Worm (Caenorhabditis elegans) whole organism, L2 larva: ENCODE data around the gene C06G3.3.

Experiments used
- C34F6.9 ChIP-seq: fragments of 150-350 bp; optimal IDR thresholded peaks from 2 replicates; lab custom pipeline; 2014; ENCODE audit warnings: missing biosample characterization, missing genetic modification characterization
- F13H6.1 ChIP-seq: sonication (generic microtip); optimal IDR thresholded peaks from 2 replicates; lab custom pipeline; 2016; ENCODE audit warnings: missing genetic modification characterization, missing compliant biosample characterization
- R02D3.7 ChIP-seq: fragments of 150-350 bp; optimal IDR thresholded peaks from 2 replicates; lab custom pipeline; 2014; ENCODE audit warnings: missing biosample characterization, missing genetic modification characterization
- Y55F3AM.14 ChIP-seq: fragments of 200-800 bp; sonication (Bioruptor generic); optimal IDR thresholded peaks from 2 replicates; lab custom pipeline; 2018; ENCODE audit warnings: mild to moderate bottlenecking, missing genetic modification characterization, missing compliant biosample characterization
- ZK546.5 ChIP-seq: sonication (generic microtip); optimal IDR thresholded peaks from 2 replicates; lab custom pipeline; 2017; ENCODE audit warnings: missing biosample characterization, missing genetic modification characterization
- alr-1 ChIP-seq: fragments of 150-350 bp; optimal IDR thresholded peaks from 2 replicates; lab custom pipeline; 2014; ENCODE audit warnings: missing biosample characterization, missing genetic modification characterization
- aly-2 ChIP-seq: fragments of 150-350 bp; optimal IDR thresholded peaks from 2 replicates; lab custom pipeline; 2014; ENCODE audit warnings: missing biosample characterization, missing genetic modification characterization
- ama-1 ChIP-seq: fragments of 150-350 bp; optimal IDR thresholded peaks from 2 replicates; lab custom pipeline; 2018; ENCODE audit warnings: inconsistent platforms
- blmp-1 ChIP-seq: sonication (generic microtip); optimal IDR thresholded peaks from 2 replicates; lab custom pipeline; 2017; ENCODE audit warnings: missing genetic modification characterization, mild to moderate bottlenecking, missing compliant biosample characterization, antibody characterized with exemption, moderate library complexity; ENCODE audit not compliant: insufficient read depth
- ceh-16 ChIP-seq: fragments of 150-350 bp; optimal IDR thresholded peaks from 2 replicates; lab custom pipeline; 2014; ENCODE audit warnings: missing biosample characterization, missing genetic modification characterization
- ceh-82 ChIP-seq: fragments of 150-350 bp; optimal IDR thresholded peaks from 2 replicates; lab custom pipeline; 2014; ENCODE audit warnings: missing biosample characterization, missing genetic modification characterization
- crh-2 ChIP-seq: sonication (generic microtip); optimal IDR thresholded peaks from 2 replicates; lab custom pipeline; 2017; ENCODE audit warnings: missing biosample characterization, missing genetic modification characterization
- dmd-4 ChIP-seq: sonication (generic microtip); optimal IDR thresholded peaks from 2 replicates; lab custom pipeline; 2017; ENCODE audit warnings: missing biosample characterization, missing genetic modification characterization
- egl-27 ChIP-seq: sonication (generic microtip); optimal IDR thresholded peaks from 3 replicates; lab custom pipeline; 2017; ENCODE audit warnings: missing biosample characterization, missing genetic modification reagents, missing genetic modification characterization
- elt-1 ChIP-seq: fragments of 150-350 bp; optimal IDR thresholded peaks from 2 replicates; lab custom pipeline; 2014; ENCODE audit warnings: missing biosample characterization, missing genetic modification characterization
- elt-3 ChIP-seq: sonication (generic microtip); optimal IDR thresholded peaks from 2 replicates; lab custom pipeline; 2017; ENCODE audit warnings: missing biosample characterization, missing genetic modification characterization
- fos-1 ChIP-seq: fragments of 150-350 bp; optimal IDR thresholded peaks from 2 replicates; lab custom pipeline; 2014; ENCODE audit warnings: missing biosample characterization, missing genetic modification characterization
- gmeb-1 ChIP-seq: fragments of 150-350 bp; optimal IDR thresholded peaks from 2 replicates; lab custom pipeline; 2014; ENCODE audit warnings: missing biosample characterization, missing genetic modification characterization
- lin-13 ChIP-seq: fragments of 150-350 bp; optimal IDR thresholded peaks from 2 replicates; lab custom pipeline; 2014; ENCODE audit warnings: missing biosample characterization, missing genetic modification reagents, missing genetic modification characterization
- lin-39 ChIP-seq: fragments of 150-350 bp; optimal IDR thresholded peaks from 2 replicates; lab custom pipeline; 2014; ENCODE audit warnings: missing biosample characterization, missing genetic modification reagents, missing genetic modification characterization
- lsy-2 ChIP-seq, 2 experiments: fragments of 150-350 bp in 1 of 2; sonication (generic microtip) in 1 of 2; optimal IDR thresholded peaks; 2 replicates each; lab custom pipeline; 2014 to 2017; ENCODE audit warnings: missing biosample characterization in 2 of 2, missing genetic modification characterization in 2 of 2
- mab-5 ChIP-seq: fragments of 150-350 bp; optimal IDR thresholded peaks from 2 replicates; lab custom pipeline; 2014; ENCODE audit warnings: missing biosample characterization, missing genetic modification characterization
- mbf-1 ChIP-seq: sonication (generic microtip); optimal IDR thresholded peaks from 2 replicates; lab custom pipeline; 2017; ENCODE audit warnings: missing biosample characterization, missing genetic modification characterization
- mdl-1 ChIP-seq, 2 experiments: fragments of 150-350 bp in 1 of 2; sonication (generic microtip) in 1 of 2; optimal IDR thresholded peaks; 2 replicates each; lab custom pipeline; 2017; ENCODE audit warnings: missing biosample characterization in 2 of 2, missing genetic modification characterization in 2 of 2
- nhr-10 ChIP-seq: sonication (generic microtip); optimal IDR thresholded peaks from 2 replicates; lab custom pipeline; 2017; ENCODE audit warnings: missing biosample characterization, missing genetic modification characterization
- nhr-12 ChIP-seq: fragments of 150-350 bp; optimal IDR thresholded peaks from 2 replicates; lab custom pipeline; 2014; ENCODE audit warnings: missing biosample characterization, missing genetic modification characterization
- nhr-21 ChIP-seq: fragments of 150-350 bp; optimal IDR thresholded peaks from 2 replicates; lab custom pipeline; 2014; ENCODE audit warnings: missing biosample characterization, missing genetic modification characterization
- nhr-237 ChIP-seq: fragments of 150-350 bp; optimal IDR thresholded peaks from 2 replicates; lab custom pipeline; 2014; ENCODE audit warnings: missing biosample characterization, missing genetic modification characterization
- nhr-25 ChIP-seq: fragments of 150-350 bp; sonication (generic microtip); optimal IDR thresholded peaks from 3 replicates; lab custom pipeline; 2014; ENCODE audit warnings: missing biosample characterization, missing genetic modification characterization
- nhr-6 ChIP-seq: fragments of 150-350 bp; optimal IDR thresholded peaks from 2 replicates; lab custom pipeline; 2014; ENCODE audit warnings: missing biosample characterization, missing genetic modification characterization
- nhr-77 ChIP-seq: fragments of 150-350 bp; optimal IDR thresholded peaks from 2 replicates; lab custom pipeline; 2014; ENCODE audit warnings: missing biosample characterization, missing genetic modification characterization
- peb-1 ChIP-seq: fragments of 150-350 bp; optimal IDR thresholded peaks from 2 replicates; lab custom pipeline; 2014; ENCODE audit warnings: missing biosample characterization, missing genetic modification characterization
- sem-4 ChIP-seq: fragments of 150-350 bp; optimal IDR thresholded peaks from 2 replicates; lab custom pipeline; 2014; ENCODE audit warnings: missing biosample characterization, missing genetic modification reagents, missing genetic modification characterization
- sma-3 ChIP-seq: sonication (generic microtip); optimal IDR thresholded peaks from 2 replicates; lab custom pipeline; 2016; ENCODE audit warnings: missing genetic modification reagents, missing genetic modification characterization, missing compliant biosample characterization
- sma-9 ChIP-seq, 2 experiments: fragments of 150-350 bp in 1 of 2; sonication (generic microtip) in 1 of 2; optimal IDR thresholded peaks; 2 replicates each; lab custom pipeline; 2014 to 2016; ENCODE audit warnings: missing genetic modification characterization in 2 of 2, mild to moderate bottlenecking in 1 of 2, missing biosample characterization in 1 of 2, missing compliant biosample characterization in 1 of 2, missing genetic modification reagents in 1 of 2, moderate library complexity in 1 of 2
- snpc-4 ChIP-seq: fragments of 150-350 bp; optimal IDR thresholded peaks from 2 replicates; lab custom pipeline; 2014; ENCODE audit warnings: missing biosample characterization, missing genetic modification characterization
- unc-39 ChIP-seq: fragments of 150-350 bp; optimal IDR thresholded peaks from 2 replicates; lab custom pipeline; 2014; ENCODE audit warnings: missing biosample characterization, missing genetic modification characterization
- unc-55 ChIP-seq: fragments of 150-350 bp; sonication (generic microtip); optimal IDR thresholded peaks from 3 replicates; lab custom pipeline; 2014; ENCODE audit warnings: missing biosample characterization, missing genetic modification reagents, missing genetic modification characterization
- unc-62 ChIP-seq: fragments of 150-350 bp; optimal IDR thresholded peaks from 2 replicates; lab custom pipeline; 2014; ENCODE audit warnings: missing biosample characterization, missing genetic modification reagents, missing genetic modification characterization
- zag-1 ChIP-seq: fragments of 150-350 bp; optimal IDR thresholded peaks from 2 replicates; lab custom pipeline; 2014; ENCODE audit warnings: missing biosample characterization, missing genetic modification characterization
- ztf-11 ChIP-seq: sonication (generic microtip); optimal IDR thresholded peaks from 2 replicates; lab custom pipeline; 2017; ENCODE audit warnings: missing biosample characterization, missing genetic modification characterization
- ztf-4 ChIP-seq: fragments of 150-350 bp; optimal IDR thresholded peaks from 2 replicates; lab custom pipeline; 2014; ENCODE audit warnings: missing biosample characterization, missing genetic modification characterization

C06G3.3 gene

ce11 chrIV:7025835-7026234 is 10.1 kb upstream of the C06G3.3 start:
- TF ChIP-seq sma-9 (GFP tag; optimal IDR thresholded peaks at IDR 0.05; lab: Kevin White, UChicago) (peak; percentile 7), sma-9 (tag; optimal IDR thresholded peaks at IDR 0.05; lab: Kevin White, UChicago) (no peak), zag-1 (tag; lab: Kevin White, UChicago) (no peak), crh-2 (tag; lab: Kevin White, UChicago) (peak; percentile 17), fos-1 (peak; percentile 91)
- TF ChIP-seq, all 48 proteins: peak for 3

- TF ChIP-seq snpc-4 (tag; lab: Kevin White, UChicago) (no peak), ZK546.5 (no peak), sem-4 (no peak), egl-27 (no peak), unc-55 (GFP tag; lab: Kevin White, UChicago) (peak; percentile 31), mdl-1 (tag; optimal IDR thresholded peaks at IDR 0.05; lab: Kevin White, UChicago) (no peak)
Measured at ce11 chrIV:7031019-7031418, 4.9 kb upstream of the C06G3.3 start.

ce11 chrIV:7032459-7032858 is 3.5 kb upstream of the C06G3.3 start, which contains the start of gene C06G3.8:
C06G3.8 (minus strand) TSS chrIV:7032559.
- TF ChIP-seq nhr-25 (tag; lab: Kevin White, UChicago) = no peak
- TF ChIP-seq lsy-2 (tag; optimal IDR thresholded peaks at IDR 0.05; lab: Kevin White, UChicago) = no peak
- TF ChIP-seq ztf-11 (tag; lab: Kevin White, UChicago) = no peak
- TF ChIP-seq peb-1 (tag; lab: Kevin White, UChicago) = no peak
- no peak for TF ChIP-seq C34F6.9
- no peak for TF ChIP-seq R02D3.7 (tag; lab: Kevin White, UChicago)
- no peak for TF ChIP-seq ZK546.5
- TF ChIP-seq aly-2 (tag; lab: Kevin White, UChicago) = no peak
- TF ChIP-seq lin-39 (tag; lab: Kevin White, UChicago) = no peak
- TF ChIP-seq gmeb-1 (tag; lab: Kevin White, UChicago) = no peak
- no peak for TF ChIP-seq dmd-4 (tag; lab: Kevin White, UChicago)
- no peak for TF ChIP-seq mbf-1 (tag; lab: Kevin White, UChicago)
- TF ChIP-seq nhr-12 = no peak
- TF ChIP-seq nhr-10 = no peak
- TF ChIP-seq Y55F3AM.14 = no peak
- no peak for TF ChIP-seq nhr-6 (tag; lab: Kevin White, UChicago)

ce11 chrIV:7036790-7037189 is 867 bp downstream of the C06G3.3 start, which contains the start of gene ufl-1:
ufl-1 (minus strand) TSS chrIV:7036859.
- no peak for TF ChIP-seq nhr-6 (tag; lab: Kevin White, UChicago)
- TF ChIP-seq nhr-77 = no peak
- TF ChIP-seq unc-62 (GFP tag; lab: Kevin White, UChicago) = no peak
- no peak for TF ChIP-seq unc-39
- no peak for TF ChIP-seq mdl-1 (tag; optimal IDR thresholded peaks at IDR 0.05; lab: Kevin White, UChicago)
- no peak for TF ChIP-seq zag-1 (tag; lab: Kevin White, UChicago)
- no peak for TF ChIP-seq nhr-237 (tag; lab: Kevin White, UChicago)
- TF ChIP-seq ceh-82 (tag; lab: Kevin White, UChicago) = no peak
- no peak for TF ChIP-seq peb-1 (tag; lab: Kevin White, UChicago)
- no peak for TF ChIP-seq elt-1
- no peak for TF ChIP-seq crh-2 (tag; lab: Kevin White, UChicago)
- no peak for TF ChIP-seq ztf-11 (tag; lab: Kevin White, UChicago)
- no peak for TF ChIP-seq ama-1
- no peak for TF ChIP-seq nhr-10
- TF ChIP-seq ZK546.5 = no peak
- TF ChIP-seq unc-55 (GFP tag; lab: Kevin White, UChicago) = no peak
- TF ChIP-seq lin-13 = no peak
- TF ChIP-seq lin-39 (tag; lab: Kevin White, UChicago) = no peak
- TF ChIP-seq nhr-12 = no peak
- no peak for TF ChIP-seq fos-1

- TF ChIP-seq blmp-1 (tag; lab: Kevin White, UChicago) = peak; percentile 45
- TF ChIP-seq crh-2 (tag; lab: Kevin White, UChicago) = peak; percentile 88
- TF ChIP-seq sma-3 (GFP tag; lab: Kevin White, UChicago) = peak; percentile 86
- TF ChIP-seq nhr-12 = no peak
- TF ChIP-seq snpc-4 (tag; lab: Kevin White, UChicago) = peak; percentile 61
- TF ChIP-seq ceh-16 (tag; lab: Kevin White, UChicago) = peak; percentile 43
- TF ChIP-seq nhr-25 (tag; lab: Kevin White, UChicago) = peak; percentile 78
- TF ChIP-seq egl-27 = peak; percentile 48
- peak; percentile 68 for TF ChIP-seq mab-5 (tag; lab: Kevin White, UChicago)
- TF ChIP-seq sma-9 (GFP tag; optimal IDR thresholded peaks at IDR 0.05; lab: Kevin White, UChicago) = peak; percentile 80
- no peak for TF ChIP-seq sma-9 (tag; optimal IDR thresholded peaks at IDR 0.05; lab: Kevin White, UChicago)
- peak; percentile 35 for TF ChIP-seq ama-1
- TF ChIP-seq Y55F3AM.14 = no peak
- peak; percentile 83 for TF ChIP-seq F13H6.1 (tag; lab: Kevin White, UChicago)
- no peak for TF ChIP-seq unc-62 (GFP tag; lab: Kevin White, UChicago)
- no peak for TF ChIP-seq ztf-4
- no peak for TF ChIP-seq nhr-10
- TF ChIP-seq sem-4 = peak; percentile 76
- peak; percentile 29 for TF ChIP-seq nhr-6 (tag; lab: Kevin White, UChicago)
- no peak for TF ChIP-seq alr-1
- peak; percentile 72 for TF ChIP-seq nhr-21 (tag; lab: Kevin White, UChicago)
- TF ChIP-seq elt-3 = no peak
- TF ChIP-seq C34F6.9 = peak; percentile 88
Measured at ce11 chrIV:7039476-7040261, 3.7 kb downstream of the C06G3.3 start, which contains the start of the genes cogc-2 and klp-18. cogc-2 (minus strand) TSS chrIV:7039580. klp-18 (plus strand) TSS chrIV:7040211.
